Fruit fly (Drosophila melanogaster) whole organism, wandering third instar larva: ENCODE results near the gene CG3808.

Experiments used
- Dfd ChIP-seq: fragments of >200 bp; optimal IDR thresholded peaks from 2 replicates; lab custom pipeline; 2017; ENCODE audit warnings: missing biosample characterization, missing genetic modification characterization
- Dif ChIP-seq: fragments of 200-275, 200-300 bp; sonication (Bioruptor generic); optimal IDR thresholded peaks from 2 replicates; lab custom pipeline; 2018; ENCODE audit warnings: missing biosample characterization, missing genetic modification characterization; ENCODE audit not compliant: partially characterized antibody
- Mio ChIP-seq: sonication (Bioruptor generic); optimal IDR thresholded peaks from 2 replicates; lab custom pipeline; 2016; ENCODE audit warnings: missing biosample characterization, missing genetic modification characterization
- br ChIP-seq: fragments of 200-800 bp; sonication (Bioruptor generic); optimal IDR thresholded peaks from 2 replicates; lab custom pipeline; 2016; ENCODE audit warnings: missing biosample characterization, missing genetic modification characterization
- brk ChIP-seq: fragments of 200-800 bp; sonication (Bioruptor generic); optimal IDR thresholded peaks from 2 replicates; lab custom pipeline; 2016; ENCODE audit warnings: missing biosample characterization, mild to moderate bottlenecking, missing genetic modification characterization
- fru ChIP-seq: fragments of 200-800 bp; sonication (Bioruptor generic); optimal IDR thresholded peaks from 3 replicates; lab custom pipeline; 2016; ENCODE audit warnings: missing biosample characterization, mild to moderate bottlenecking, missing genetic modification characterization
- jim ChIP-seq: fragments of 175-275, 200-325 bp; sonication (Bioruptor generic); optimal IDR thresholded peaks from 2 replicates; lab custom pipeline; 2016; ENCODE audit warnings: missing biosample characterization, mild to moderate bottlenecking, missing genetic modification characterization
- psq ChIP-seq: fragments of 200-800 bp; sonication (Bioruptor generic); optimal IDR thresholded peaks from 3 replicates; lab custom pipeline; 2017; ENCODE audit warnings: missing biosample characterization, mild to moderate bottlenecking, missing genetic modification characterization, moderate library complexity
- sage ChIP-seq: fragments of 200-800 bp; sonication (Bioruptor generic); optimal IDR thresholded peaks from 2 replicates; lab custom pipeline; 2016; ENCODE audit warnings: missing biosample characterization, mild to moderate bottlenecking, missing genetic modification characterization

dm6 chr3L:18952399-18952798, 48.0 kb downstream of the CG3808 start:
- TF ChIP-seq br (GFP tag; lab: Kevin White, UChicago) (no peak), sage (GFP tag; lab: Kevin White, UChicago) (no peak), fru (GFP tag; lab: Kevin White, UChicago) (peak; percentile 56), Mio (GFP tag; lab: Kevin White, UChicago) (no peak), brk (no peak), Dfd (no peak), jim (GFP tag; lab: Kevin White, UChicago) (no peak), psq (no peak), Dif (GFP tag; lab: Kevin White, UChicago) (no peak)
